Fruit fly (Drosophila melanogaster) S2 (cell line): ENCODE data around the gene CG11030.

Experiments used
- CG8478 ChIP-seq: fragments of >200 bp; optimal IDR thresholded peaks from 2 replicates; lab custom pipeline; 2018
- CTCF ChIP-seq, 2 experiments: fragments of >200 bp; optimal IDR thresholded peaks; 2 replicates each; lab custom pipeline; 2018

dm6 chr2L:5781181-5781580, 56.7 kb downstream of the CG11030 start:
- no peak for TF ChIP-seq CTCF (optimal IDR thresholded peaks at IDR 0.05; lab: Kevin White, UChicago)
- TF ChIP-seq CG8478 (lab: Kevin White, UChicago): no peak
